Worm (Caenorhabditis elegans) whole organism, midembryonic: ENCODE data around the gene scav-3.

ENCODE experiments used
- T22C8.4 ChIP-seq: fragments of 200-800 bp; sonication (Bioruptor generic); IDR thresholded peaks from 2 replicates; pipeline ENCODE4 v1.3.6; 2022; ENCODE audit warnings: missing genetic modification characterization, missing compliant biosample characterization
- cog-1 ChIP-seq: sonication (generic microtip); optimal IDR thresholded peaks from 2 replicates; lab custom pipeline; 2016; ENCODE audit warnings: missing genetic modification characterization, missing compliant biosample characterization
- flt-1 ChIP-seq: fragments of 200-800 bp; sonication (Bioruptor generic); IDR thresholded peaks from 2 replicates; pipeline ENCODE4 v1.3.6; 2022; ENCODE audit warnings: missing genetic modification characterization, missing compliant biosample characterization
- klf-2 ChIP-seq: fragments of 200-800 bp; sonication (Bioruptor generic); conservative IDR thresholded peaks from 2 replicates; pipeline ENCODE4 v1.3.6; 2022; ENCODE audit warnings: missing genetic modification reagents, missing genetic modification characterization, missing compliant biosample characterization
- med-1 ChIP-seq: sonication (generic microtip); optimal IDR thresholded peaks from 2 replicates; lab custom pipeline; 2017; ENCODE audit warnings: missing genetic modification characterization, mild to moderate bottlenecking, missing compliant biosample characterization, antibody characterized with exemption, missing genetic modification reagents; ENCODE audit not compliant: insufficient read depth
- ref-1 ChIP-seq: fragments of 200-800 bp; sonication (Bioruptor generic); conservative IDR thresholded peaks from 2 replicates; pipeline ENCODE4 v1.3.6; 2022; ENCODE audit warnings: missing genetic modification reagents, missing genetic modification characterization, missing compliant biosample characterization
- tab-1 ChIP-seq: fragments of 200-800 bp; sonication (Bioruptor generic); IDR thresholded peaks from 2 replicates; pipeline ENCODE4 v1.3.6; 2022; ENCODE audit warnings: missing genetic modification characterization, missing compliant biosample characterization
- ztf-29 ChIP-seq: fragments of 200-800 bp; sonication (Bioruptor generic); IDR thresholded peaks from 2 replicates; pipeline ENCODE4 v1.3.6; 2022; ENCODE audit warnings: missing genetic modification reagents, missing genetic modification characterization, missing compliant biosample characterization

ce11 chrIII:12453785-12454184, 2.9 kb downstream of the scav-3 start:
- no peak for TF ChIP-seq ref-1 (GFP tag; lab: Robert Waterston, UW)
- no peak for TF ChIP-seq ztf-29
- TF ChIP-seq klf-2 (GFP tag; lab: Robert Waterston, UW), result no peak
- TF ChIP-seq cog-1, result no peak
- TF ChIP-seq tab-1, result no peak
- TF ChIP-seq flt-1 (GFP tag; lab: Robert Waterston, UW), result no peak
- TF ChIP-seq med-1 (GFP tag; lab: Kevin White, UChicago), result no peak
- TF ChIP-seq T22C8.4 (GFP tag; lab: Robert Waterston, UW), result 0 out of 2 replicates have a peak, but pooled peaks have one; percentile 41
